Fruit fly (Drosophila melanogaster) whole organism, adult: Measurements from ENCODE around the gene brm.

Source experiments
- CG12768 ChIP-seq: fragments of 200-800 bp; sonication (Bioruptor generic); optimal IDR thresholded peaks from 2 replicates; lab custom pipeline; 2017; ENCODE audit warnings: missing biosample characterization, missing genetic modification characterization, mild to moderate bottlenecking, moderate library complexity, missing genetic modification reagents
- CG14711 ChIP-seq: fragments of 200-800 bp; sonication (Bioruptor generic); optimal IDR thresholded peaks from 2 replicates; lab custom pipeline; 2018; ENCODE audit warnings: missing biosample characterization, mild to moderate bottlenecking, missing genetic modification characterization, moderate library complexity
- Hr96 ChIP-seq: fragments of 200-800 bp; sonication (Bioruptor generic); optimal IDR thresholded peaks from 2 replicates; lab custom pipeline; 2016; ENCODE audit warnings: missing biosample characterization, missing genetic modification characterization
- kay ChIP-seq: fragments of 200-800 bp; sonication (Bioruptor generic); peaks from one replicate; lab custom pipeline; 2016; ENCODE audit warnings: missing biosample characterization, missing genetic modification characterization, borderline replicate concordance
- ovo ChIP-seq: fragments of 200-800 bp; sonication (Bioruptor generic); optimal IDR thresholded peaks from 2 replicates; lab custom pipeline; 2016; ENCODE audit warnings: missing biosample characterization, missing genetic modification characterization
- pad ChIP-seq: fragments of 200-800 bp; sonication (Bioruptor generic); optimal IDR thresholded peaks from 3 replicates; lab custom pipeline; 2017; ENCODE audit warnings: missing biosample characterization, missing genetic modification characterization, mild to moderate bottlenecking, moderate library complexity, missing genetic modification reagents
- toe ChIP-seq: fragments of 200-800 bp; sonication (Bioruptor generic); optimal IDR thresholded peaks from 2 replicates; lab custom pipeline; 2016; ENCODE audit warnings: missing biosample characterization, missing genetic modification characterization

dm6 chr3L:16028924-16029323 lies 46.3 kb upstream of the brm start:
- TF ChIP-seq pad (GFP tag; lab: Kevin White, UChicago) (no peak), Hr96 (GFP tag; lab: Kevin White, UChicago) (no peak), kay (GFP tag; lab: Kevin White, UChicago) (no peak), toe (GFP tag; lab: Kevin White, UChicago) (no peak), ovo (GFP tag; lab: Kevin White, UChicago) (no peak), CG12768 (GFP tag; lab: Kevin White, UChicago) (no peak), CG14711 (tag; lab: Kevin White, UChicago) (no peak)
